Worm (Caenorhabditis elegans) whole organism, young adult: ENCODE data around the gene nrf-5.

ENCODE experiments used
- Y53G8AR.9 ChIP-seq: fragments of 200-800 bp; sonication (Bioruptor generic); conservative IDR thresholded peaks from 2 replicates; pipeline ENCODE4 v1.3.6; 2022; ENCODE audit warnings: missing genetic modification reagents, missing genetic modification characterization, missing compliant biosample characterization
- atf-7 ChIP-seq: sonication (generic microtip); optimal IDR thresholded peaks from 2 replicates; lab custom pipeline; 2017; ENCODE audit warnings: mild to moderate bottlenecking, missing genetic modification characterization, missing compliant biosample characterization
- die-1 ChIP-seq: sonication (generic microtip); optimal IDR thresholded peaks from 2 replicates; lab custom pipeline; 2016; ENCODE audit warnings: missing genotype, mild to moderate bottlenecking, missing genetic modification characterization, missing compliant biosample characterization
- dpff-1 ChIP-seq: sonication (generic microtip); optimal IDR thresholded peaks from 2 replicates; lab custom pipeline; 2017; ENCODE audit warnings: mild to moderate bottlenecking, missing genetic modification characterization, missing compliant biosample characterization
- hmg-1.2 ChIP-seq: fragments of 200-800 bp; sonication (Bioruptor generic); IDR thresholded peaks from 2 replicates; pipeline ENCODE4 v1.3.6; 2022; ENCODE audit warnings: missing genetic modification reagents, missing genetic modification characterization, missing compliant biosample characterization
- nhr-120 ChIP-seq: fragments of 200-800 bp; sonication (Bioruptor generic); IDR thresholded peaks from 2 replicates; pipeline ENCODE4 v1.3.6; 2022; ENCODE audit warnings: missing genetic modification characterization, missing compliant biosample characterization
- nhr-90 ChIP-seq: sonication (generic microtip); optimal IDR thresholded peaks from 2 replicates; lab custom pipeline; 2016; ENCODE audit warnings: missing genotype, mild to moderate bottlenecking, missing genetic modification characterization, missing compliant biosample characterization
- pha-4 ChIP-seq: fragments of 150-350 bp; sonication (generic microtip); optimal IDR thresholded peaks from 2 replicates; lab custom pipeline; 2014; ENCODE audit warnings: missing biosample characterization, missing genetic modification reagents, missing genetic modification characterization
- unc-62 ChIP-seq: fragments of 150-350 bp; optimal IDR thresholded peaks from 2 replicates; lab custom pipeline; 2014; ENCODE audit warnings: missing biosample characterization, missing genetic modification reagents, missing genetic modification characterization
- ztf-26 ChIP-seq: sonication (generic microtip); optimal IDR thresholded peaks from 2 replicates; lab custom pipeline; 2017; ENCODE audit warnings: missing genetic modification characterization, missing compliant biosample characterization

DNA sequence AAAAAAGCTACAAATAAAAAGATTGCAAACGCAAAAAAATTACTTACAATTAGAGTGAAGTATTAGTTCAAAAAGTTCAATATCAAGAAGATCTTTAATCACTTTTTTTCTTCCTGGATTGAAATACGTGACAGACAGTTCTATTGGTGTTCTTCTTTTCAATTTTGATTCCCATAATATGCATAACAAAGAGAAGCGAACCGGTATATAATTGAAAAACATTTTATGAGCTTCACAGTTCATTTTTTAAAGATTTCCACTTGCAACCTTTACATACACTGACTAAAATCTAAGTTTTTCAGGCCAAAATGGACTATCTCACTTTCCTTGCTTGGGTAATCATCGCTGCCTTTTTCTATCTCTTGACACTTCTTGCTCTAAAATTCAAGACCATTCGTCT is 48.5 kb downstream of the nrf-5 start, which contains the start of gene T22G5.1:
- no peak for TF ChIP-seq nhr-120
- TF ChIP-seq dpff-1 (tag; lab: Kevin White, UChicago) = no peak
- TF ChIP-seq unc-62 (GFP tag; lab: Kevin White, UChicago) = no peak
- no peak for TF ChIP-seq pha-4
- TF ChIP-seq hmg-1.2 (GFP tag; lab: Robert Waterston, UW) = no peak
- no peak for TF ChIP-seq nhr-90
- no peak for TF ChIP-seq atf-7 (tag; lab: Kevin White, UChicago)
- no peak for TF ChIP-seq die-1 (tag; lab: Kevin White, UChicago)
- TF ChIP-seq Y53G8AR.9 = no peak
- TF ChIP-seq ztf-26 (tag; lab: Kevin White, UChicago) = no peak
